Fruit fly (Drosophila melanogaster): ENCODE measurements around the gene CG11596.

dm6 chrX:1968581-1969258, 41.2 kb downstream of the CG11596 start:
- TF ChIP-seq CG33017 (tag; optimal IDR thresholded peaks at IDR 0.05) (no peak), CG7045 (GFP tag; optimal IDR thresholded peaks at IDR 0.05) (no peak), Hr96 (GFP tag; optimal IDR thresholded peaks at IDR 0.05) (no peak), pad (GFP tag; optimal IDR thresholded peaks at IDR 0.05) (peak; percentile 2), bab1 (GFP tag; optimal IDR thresholded peaks at IDR 0.05) (peak; percentile 15), Mnt (GFP tag; optimal IDR thresholded peaks at IDR 0.05) (no peak), CG12768 (GFP tag; optimal IDR thresholded peaks at IDR 0.05) (no peak), cnc (optimal IDR thresholded peaks at IDR 0.05) (no peak), CG11617 (GFP tag; optimal IDR thresholded peaks at IDR 0.05) (no peak), toe (GFP tag; optimal IDR thresholded peaks at IDR 0.05) (no peak), CG7101 (tag; optimal IDR thresholded peaks at IDR 0.05) (no peak), CG14711 (tag; optimal IDR thresholded peaks at IDR 0.05) (no peak), ovo (GFP tag; optimal IDR thresholded peaks at IDR 0.05) (no peak)
